Worm (Caenorhabditis elegans): ENCODE results near the gene T19D12.4.
A peak's percentile ranks its signal among the peaks of the same experiment; 100 is the strongest.

T19D12.4 gene

ce11 chrII:6587264-6587870, 43.5 kb upstream of the T19D12.4 start, which contains the start of gene C56C10.7 (continued):
- TF ChIP-seq arid-1 (GFP tag; conservative IDR thresholded peaks at IDR 0.05) (peak; percentile 72), daf-16 (GFP tag; optimal IDR thresholded peaks at IDR 0.05) (no peak), daf-16 (tag; optimal IDR thresholded peaks at IDR 0.05) (peak; percentile 14), snpc-1.2 (GFP tag; IDR thresholded peaks at IDR 0.05) (peak; percentile 54), lim-7 (GFP tag; IDR thresholded peaks at IDR 0.05) (no peak), F49E8.2 (tag; optimal IDR thresholded peaks at IDR 0.05; ENCODE audit: borderline replicate concordance) (peak; percentile 64), hmg-1.1 (GFP tag; IDR thresholded peaks at IDR 0.05) (no peak), unc-39 (tag; optimal IDR thresholded peaks at IDR 0.05) (no peak), zfp-3 (GFP tag; conservative IDR thresholded peaks at IDR 0.05) (no peak), ztf-7 (tag; optimal IDR thresholded peaks at IDR 0.05) (no peak), nhr-25 (tag; optimal IDR thresholded peaks at IDR 0.05; ENCODE audit: borderline replicate concordance, insufficient read depth) (no peak), ceh-28 (tag; optimal IDR thresholded peaks at IDR 0.05) (no peak), lin-29 (GFP tag; IDR thresholded peaks at IDR 0.05) (no peak), nhr-28 (tag; optimal IDR thresholded peaks at IDR 0.05) (no peak), aha-1 (tag) (no peak), nhr-6 (tag; optimal IDR thresholded peaks at IDR 0.05) (no peak), hlh-11 (tag; optimal IDR thresholded peaks at IDR 0.05) (no peak), gei-8 (GFP tag; optimal IDR thresholded peaks at IDR 0.05) (no peak), mxl-3 (GFP tag; optimal IDR thresholded peaks at IDR 0.05) (no peak), tra-1 (GFP tag; IDR thresholded peaks at IDR 0.05) (0 out of 2 replicates have a peak, but pooled peaks have one; percentile 16), daf-12 (tag; optimal IDR thresholded peaks at IDR 0.05) (no peak), daf-19 (GFP tag; conservative IDR thresholded peaks at IDR 0.05) (no peak), pqm-1 (tag; optimal IDR thresholded peaks at IDR 0.05) (no peak), nhr-237 (tag; optimal IDR thresholded peaks at IDR 0.05) (no peak), egl-27 (tag; optimal IDR thresholded peaks at IDR 0.05) (no peak)

- TF ChIP-seq lim-7 (GFP tag; IDR thresholded peaks at IDR 0.05) (no peak), gei-8 (GFP tag; optimal IDR thresholded peaks at IDR 0.05) (peak; percentile 59), saeg-2 (GFP tag; IDR thresholded peaks at IDR 0.05) (peak; percentile 78), egl-27 (tag; optimal IDR thresholded peaks at IDR 0.05) (no peak), mxl-2 (GFP tag; conservative IDR thresholded peaks at IDR 0.05) (no peak), ctbp-1 (GFP tag; IDR thresholded peaks at IDR 0.05) (peak; percentile 89), madf-5 (GFP tag; IDR thresholded peaks at IDR 0.05) (no peak), lsy-2 (tag; optimal IDR thresholded peaks at IDR 0.05) (peak; percentile 91 to 95), cey-2 (tag; optimal IDR thresholded peaks at IDR 0.05; ENCODE audit: borderline replicate concordance, insufficient read depth) (no peak), unc-39 (tag; optimal IDR thresholded peaks at IDR 0.05) (no peak), ama-1 (optimal IDR thresholded peaks at IDR 0.05) (no peak), sdz-12 (GFP tag; optimal IDR thresholded peaks at IDR 0.05) (no peak), unc-130 (GFP tag; optimal IDR thresholded peaks at IDR 0.05) (peak; percentile 89), mep-1 (tag; optimal IDR thresholded peaks at IDR 0.05) (peak; percentile 97), ztf-11 (tag; optimal IDR thresholded peaks at IDR 0.05) (no peak), F44E2.7 (GFP tag; IDR thresholded peaks at IDR 0.05) (no peak), fkh-10 (GFP tag; optimal IDR thresholded peaks at IDR 0.05) (peak; percentile 78), zip-2 (tag; optimal IDR thresholded peaks at IDR 0.05) (peak; percentile 75), nhr-41 (GFP tag; IDR thresholded peaks at IDR 0.05) (peak; percentile 62; the same call in 1 of the 2 replicates), ZK337.2 (GFP tag; IDR thresholded peaks at IDR 0.05) (no peak), nhr-11 (tag; optimal IDR thresholded peaks at IDR 0.05) (peak; percentile 95), nhr-77 (tag; optimal IDR thresholded peaks at IDR 0.05) (peak; percentile 96), ceh-62 (tag; optimal IDR thresholded peaks at IDR 0.05) (no peak), arid-1 (GFP tag; conservative IDR thresholded peaks at IDR 0.05) (peak; percentile 86), snpc-1.2 (GFP tag; IDR thresholded peaks at IDR 0.05) (peak; percentile 64), nhr-48 (tag; optimal IDR thresholded peaks at IDR 0.05) (peak; percentile 92), lir-3 (tag; optimal IDR thresholded peaks at IDR 0.05) (peak; percentile 7), ceh-82 (tag; optimal IDR thresholded peaks at IDR 0.05) (no peak), duxl-1 (tag; optimal IDR thresholded peaks at IDR 0.05; ENCODE audit: poor library complexity) (peak; percentile 89), ceh-44 (GFP tag; IDR thresholded peaks at IDR 0.05) (0 out of 2 replicates have a peak, but pooled peaks have one; percentile 30)
These were observed 42.2 kb upstream of the T19D12.4 start, which contains the start of gene icd-1 for ce11 chrII:6588605-6589292. TSS of gene icd-1 (minus strand) at chrII:6588655.
